ENCODE assay signal across 2 worm cellular contexts in the genomic region with DNA sequence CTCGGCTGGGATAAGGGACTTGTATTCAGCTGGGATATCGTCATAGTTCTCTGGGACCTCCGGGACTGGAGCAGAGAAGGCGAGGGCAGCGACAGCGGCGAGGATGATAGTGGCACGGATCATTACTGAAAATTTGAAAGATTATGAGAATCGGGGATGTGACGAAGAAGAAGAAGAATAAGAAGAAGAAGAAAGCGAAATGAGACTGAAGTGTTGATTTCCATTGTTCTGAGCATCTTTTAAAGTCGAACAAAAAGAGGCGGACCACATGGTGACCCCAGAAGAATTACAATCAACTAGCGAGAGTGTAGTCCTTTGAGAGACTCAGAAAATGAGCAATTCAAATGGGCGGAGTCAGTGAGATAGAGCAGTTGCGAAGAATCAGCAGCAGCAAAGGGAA.
TF ChIP-seq lines count a peak whose summit lies in the region.

A gene (minus strand): TSS at position 125 of the 400 bp plus-strand sequence.

TF ChIP-seq in whole organism, L1 larva, 84 proteins besides CTCF, POLR2A, EP300 and RAD21 (continued from another document):
- TF ChIP-seq nhr-11 (tag; optimal IDR thresholded peaks at IDR 0.05; lab: Kevin White, UChicago): peak; percentile 10
- TF ChIP-seq lin-39 (tag; optimal IDR thresholded peaks at IDR 0.05; lab: Kevin White, UChicago): no peak
- no peak for TF ChIP-seq ceh-90 (tag; optimal IDR thresholded peaks at IDR 0.05; lab: Kevin White, UChicago)
- peak; percentile 22 for TF ChIP-seq nhr-19 (GFP tag; conservative IDR thresholded peaks at IDR 0.05; lab: Robert Waterston, UW)

TF ChIP-seq in whole organism, L2 larva, 48 proteins besides CTCF, POLR2A, EP300 and RAD21 (continued from another document):
- TF ChIP-seq sma-9 (GFP tag; optimal IDR thresholded peaks at IDR 0.05; lab: Kevin White, UChicago): no peak
- no peak for TF ChIP-seq sma-9 (tag; optimal IDR thresholded peaks at IDR 0.05; lab: Kevin White, UChicago)
- TF ChIP-seq ztf-11 (tag; optimal IDR thresholded peaks at IDR 0.05; lab: Kevin White, UChicago): no peak
- TF ChIP-seq aly-2 (tag; optimal IDR thresholded peaks at IDR 0.05; lab: Kevin White, UChicago): no peak
- TF ChIP-seq blmp-1 (tag; optimal IDR thresholded peaks at IDR 0.05; lab: Kevin White, UChicago; ENCODE audit: insufficient read depth): no peak
- no peak for TF ChIP-seq mbf-1 (tag; optimal IDR thresholded peaks at IDR 0.05; lab: Kevin White, UChicago)
- no peak for TF ChIP-seq sma-3 (GFP tag; optimal IDR thresholded peaks at IDR 0.05; lab: Kevin White, UChicago)
